Fruit fly (Drosophila melanogaster): ENCODE results near the gene Dad.

Dad gene

dm6 chr3R:17008675-17009022, 45.2 kb upstream of the Dad start (continued):
- TF ChIP-seq ap (GFP tag; IDR thresholded peaks at IDR 0.05): no peak
- TF ChIP-seq mirr (GFP tag; optimal IDR thresholded peaks at IDR 0.05): peak; percentile 93
- TF ChIP-seq Elba2 (GFP tag; optimal IDR thresholded peaks at IDR 0.05): peak; percentile 65
- no peak for TF ChIP-seq da (GFP tag; optimal IDR thresholded peaks at IDR 0.05)
- TF ChIP-seq CG7357 (GFP tag; IDR thresholded peaks at IDR 0.05): no peak
- no peak for TF ChIP-seq Mrtf (GFP tag; IDR thresholded peaks at IDR 0.05)
- no peak for TF ChIP-seq CG17359 (tag; optimal IDR thresholded peaks at IDR 0.05)
- TF ChIP-seq Optix (GFP tag; IDR thresholded peaks at IDR 0.05): no peak
- no peak for TF ChIP-seq CG12219 (GFP tag; optimal IDR thresholded peaks at IDR 0.05)

- no peak for TF ChIP-seq bcd (GFP tag; optimal IDR thresholded peaks at IDR 0.05)
- TF ChIP-seq Poxn (GFP tag; IDR thresholded peaks at IDR 0.05): no peak
- no peak for TF ChIP-seq Taf1 (GFP tag; IDR thresholded peaks at IDR 0.05)
- peak; percentile 8 for TF ChIP-seq ewg (GFP tag; optimal IDR thresholded peaks at IDR 0.05)
Observed at dm6 chr3R:17014276-17014675, 39.5 kb upstream of the Dad start, which contains the start of gene Pxd. TSS of gene Pxd (plus strand) at chr3R:17014576.

- TF ChIP-seq Blimp-1 (GFP tag; optimal IDR thresholded peaks at IDR 0.05): peak; percentile 64
- no peak for TF ChIP-seq CG30020 (tag; optimal IDR thresholded peaks at IDR 0.05)
- no peak for TF ChIP-seq CG34376 (GFP tag; optimal IDR thresholded peaks at IDR 0.05)
- TF ChIP-seq dpn (GFP tag; optimal IDR thresholded peaks at IDR 0.05): no peak
- no peak for TF ChIP-seq sna (GFP tag; IDR thresholded peaks at IDR 0.05; ENCODE audit: partially characterized antibody)
- no peak for TF ChIP-seq CG12942 (GFP tag; optimal IDR thresholded peaks at IDR 0.05)
- TF ChIP-seq sisA (GFP tag; IDR thresholded peaks at IDR 0.05): no peak
- TF ChIP-seq Ptx1 (GFP tag; IDR thresholded peaks at IDR 0.05): no peak
- no peak for TF ChIP-seq Dp (GFP tag; optimal IDR thresholded peaks at IDR 0.05)
- peak; percentile 71 for TF ChIP-seq oc (tag; optimal IDR thresholded peaks at IDR 0.05)
- TF ChIP-seq ftz-f1 (GFP tag; optimal IDR thresholded peaks at IDR 0.05): no peak
- TF ChIP-seq onecut (GFP tag; IDR thresholded peaks at IDR 0.05): peak; percentile 37
Observed at dm6 chr3R:17016193-17016592, 37.6 kb upstream of the Dad start.

- TF ChIP-seq Ets65A (GFP tag) (peak; percentile 55), NfI (GFP tag; optimal IDR thresholded peaks at IDR 0.05) (no peak)
Observed at dm6 chr3R:17018902-17019527, 34.8 kb upstream of the Dad start.

dm6 chr3R:17020956-17021355, 32.9 kb upstream of the Dad start, which contains the start of gene Adsl:
TSS of gene Adsl (minus strand) at chr3R:17021120.
- no peak for TF ChIP-seq CG3163 (GFP tag; optimal IDR thresholded peaks at IDR 0.05)
- TF ChIP-seq prd (optimal IDR thresholded peaks at IDR 0.05): no peak
- TF ChIP-seq prd (GFP tag; IDR thresholded peaks at IDR 0.05): no peak
- TF ChIP-seq Poxn (GFP tag; IDR thresholded peaks at IDR 0.05): no peak
- TF ChIP-seq CG8281 (tag; optimal IDR thresholded peaks at IDR 0.05): peak; percentile 30
- no peak for TF ChIP-seq CG4360 (GFP tag; IDR thresholded peaks at IDR 0.05)
- peak in 1 of 2 experiments; percentile 9 for TF ChIP-seq Hr51 (GFP tag; optimal IDR thresholded peaks at IDR 0.05)
- TF ChIP-seq CG32532 (GFP tag; IDR thresholded peaks at IDR 0.05): peak; percentile 51; the same call in 1 of the 2 replicates
- peak; percentile 76 for TF ChIP-seq CG12219 (GFP tag; optimal IDR thresholded peaks at IDR 0.05)
- TF ChIP-seq hbn (GFP tag; IDR thresholded peaks at IDR 0.05; ENCODE audit: partially characterized antibody): 0 out of 2 replicates have a peak, but pooled peaks have one; percentile 14
- TF ChIP-seq zen (tag; optimal IDR thresholded peaks at IDR 0.05): peak; percentile 67
- TF ChIP-seq CG2120 (GFP tag; optimal IDR thresholded peaks at IDR 0.05): no peak
- TF ChIP-seq CG2875 (GFP tag; optimal IDR thresholded peaks at IDR 0.05): peak; percentile 83
- peak; percentile 71 for TF ChIP-seq CG18599 (GFP tag; optimal IDR thresholded peaks at IDR 0.05)
- TF ChIP-seq vnd (GFP tag; IDR thresholded peaks at IDR 0.05; ENCODE audit: partially characterized antibody): no peak
- peak; percentile 74 for TF ChIP-seq CG18619 (GFP tag; optimal IDR thresholded peaks at IDR 0.05)
- peak; percentile 90 for TF ChIP-seq scrt (GFP tag; optimal IDR thresholded peaks at IDR 0.05)
- TF ChIP-seq CG4707 (GFP tag; optimal IDR thresholded peaks at IDR 0.05): peak; percentile 75
- TF ChIP-seq sima (GFP tag; optimal IDR thresholded peaks at IDR 0.05): no peak
- TF ChIP-seq CoRest (tag; optimal IDR thresholded peaks at IDR 0.05): peak; percentile 85

Data from whole organism, embryonic.